Worm (Caenorhabditis elegans): ENCODE results near the gene tsp-2.

tsp-2 gene

ce11 chrIII:8228916-8229315, 8.8 kb downstream of the tsp-2 start:
- TF ChIP-seq nhr-10 (tag; optimal IDR thresholded peaks at IDR 0.05) (no peak), nhr-25 (tag; optimal IDR thresholded peaks at IDR 0.05) (peak; percentile 44), lin-11 (tag; optimal IDR thresholded peaks at IDR 0.05) (no peak), nhr-23 (tag; optimal IDR thresholded peaks at IDR 0.05) (no peak)

ce11 chrIII:8227511-8227910, 10.2 kb downstream of the tsp-2 start, which contains the start of gene fbxl-1:
TSS of gene fbxl-1 (plus strand) at chrIII:8227830.
- TF ChIP-seq mab-5 (tag; optimal IDR thresholded peaks at IDR 0.05) (peak; percentile 57), ztf-4 (tag; optimal IDR thresholded peaks at IDR 0.05) (peak; percentile 38), unc-39 (tag; optimal IDR thresholded peaks at IDR 0.05) (no peak), nhr-11 (tag; optimal IDR thresholded peaks at IDR 0.05) (no peak), ceh-82 (tag; optimal IDR thresholded peaks at IDR 0.05) (no peak), blmp-1 (tag; optimal IDR thresholded peaks at IDR 0.05; ENCODE audit: insufficient read depth) (no peak), unc-62 (GFP tag; optimal IDR thresholded peaks at IDR 0.05) (no peak), lsy-2 (tag; optimal IDR thresholded peaks at IDR 0.05) (peak in 1 of 2 experiments; percentile 88), nhr-21 (tag; optimal IDR thresholded peaks at IDR 0.05) (peak; percentile 66), C34F6.9 (tag; optimal IDR thresholded peaks at IDR 0.05) (peak; percentile 96), nhr-23 (tag; optimal IDR thresholded peaks at IDR 0.05) (no peak), nhr-129 (tag; optimal IDR thresholded peaks at IDR 0.05) (peak; percentile 91), Y55F3AM.14 (GFP tag; optimal IDR thresholded peaks at IDR 0.05) (peak; percentile 71), ama-1 (optimal IDR thresholded peaks at IDR 0.05) (no peak), skn-1 (tag; optimal IDR thresholded peaks at IDR 0.05) (no peak), nhr-237 (tag; optimal IDR thresholded peaks at IDR 0.05) (no peak), nhr-10 (tag; optimal IDR thresholded peaks at IDR 0.05) (no peak), crh-2 (tag; optimal IDR thresholded peaks at IDR 0.05) (peak; percentile 75), mbf-1 (tag; optimal IDR thresholded peaks at IDR 0.05) (no peak), sma-9 (GFP tag; optimal IDR thresholded peaks at IDR 0.05) (peak; percentile 86), sma-9 (tag; optimal IDR thresholded peaks at IDR 0.05) (no peak), egl-27 (tag; optimal IDR thresholded peaks at IDR 0.05) (peak; percentile 30), dmd-4 (tag; optimal IDR thresholded peaks at IDR 0.05) (no peak), ztf-11 (tag; optimal IDR thresholded peaks at IDR 0.05) (no peak), snpc-4 (tag; optimal IDR thresholded peaks at IDR 0.05) (peak; percentile 64), mdl-1 (tag; optimal IDR thresholded peaks at IDR 0.05) (peak; percentile 78 to 92), alr-1 (tag; optimal IDR thresholded peaks at IDR 0.05) (no peak), ZK546.5 (tag; optimal IDR thresholded peaks at IDR 0.05) (no peak), fos-1 (tag; optimal IDR thresholded peaks at IDR 0.05) (peak; percentile 70), zag-1 (tag; optimal IDR thresholded peaks at IDR 0.05) (peak; percentile 66), ceh-16 (tag; optimal IDR thresholded peaks at IDR 0.05) (no peak), gmeb-1 (tag; optimal IDR thresholded peaks at IDR 0.05) (peak; percentile 44), sma-3 (GFP tag; optimal IDR thresholded peaks at IDR 0.05) (peak; percentile 53), nhr-77 (tag; optimal IDR thresholded peaks at IDR 0.05) (no peak), ztf-1 (GFP tag; conservative IDR thresholded peaks at IDR 0.05) (no peak), nhr-25 (tag; optimal IDR thresholded peaks at IDR 0.05) (peak; percentile 54), R02D3.7 (tag; optimal IDR thresholded peaks at IDR 0.05) (no peak), lin-39 (tag; optimal IDR thresholded peaks at IDR 0.05) (no peak), elt-3 (tag; optimal IDR thresholded peaks at IDR 0.05) (no peak), elt-1 (tag; optimal IDR thresholded peaks at IDR 0.05) (no peak), sem-4 (tag; optimal IDR thresholded peaks at IDR 0.05) (peak; percentile 88), unc-55 (GFP tag; optimal IDR thresholded peaks at IDR 0.05) (peak; percentile 76), nhr-12 (tag; optimal IDR thresholded peaks at IDR 0.05) (no peak), lin-13 (GFP tag; optimal IDR thresholded peaks at IDR 0.05) (peak; percentile 51), peb-1 (tag; optimal IDR thresholded peaks at IDR 0.05) (no peak), lin-11 (tag; optimal IDR thresholded peaks at IDR 0.05) (peak; percentile 92), nhr-6 (tag; optimal IDR thresholded peaks at IDR 0.05) (peak; percentile 18), F13H6.1 (tag; optimal IDR thresholded peaks at IDR 0.05) (peak; percentile 87), aly-2 (tag; optimal IDR thresholded peaks at IDR 0.05) (no peak)
